Worm (Caenorhabditis elegans) whole organism, late embryonic: ENCODE results near the gene C15B12.4.

Source experiments
- K09A11.1 ChIP-seq: sonication (generic microtip); optimal IDR thresholded peaks from 2 replicates; lab custom pipeline; 2017; ENCODE audit warnings: antibody characterized with exemption, mild to moderate bottlenecking, missing genetic modification characterization, missing compliant biosample characterization; ENCODE audit not compliant: insufficient read depth
- Y22D7AL.16 ChIP-seq: sonication (generic microtip); optimal IDR thresholded peaks from 2 replicates; lab custom pipeline; 2016; ENCODE audit warnings: missing genetic modification characterization, missing compliant biosample characterization
- ama-1 ChIP-seq: fragments of 150-350 bp; optimal IDR thresholded peaks from 2 replicates; lab custom pipeline; 2014
- ceh-18 ChIP-seq: sonication (generic microtip); optimal IDR thresholded peaks from 2 replicates; lab custom pipeline; 2016; ENCODE audit warnings: missing genetic modification characterization, missing compliant biosample characterization
- ceh-19 ChIP-seq: fragments of 200-800 bp; sonication (Bioruptor generic); optimal IDR thresholded peaks from 2 replicates; lab custom pipeline; 2018; ENCODE audit warnings: mild to moderate bottlenecking, missing genetic modification characterization, missing compliant biosample characterization
- ceh-22 ChIP-seq: sonication (generic microtip); optimal IDR thresholded peaks from 2 replicates; lab custom pipeline; 2017; ENCODE audit warnings: missing biosample characterization, missing genetic modification characterization
- ceh-24 ChIP-seq: sonication (generic microtip); optimal IDR thresholded peaks from 2 replicates; lab custom pipeline; 2016; ENCODE audit warnings: mild to moderate bottlenecking, missing genetic modification characterization, missing compliant biosample characterization
- ceh-30 ChIP-seq: fragments of 150-350 bp; optimal IDR thresholded peaks from 2 replicates; lab custom pipeline; 2014; ENCODE audit warnings: missing biosample characterization, missing genetic modification characterization
- ceh-34 ChIP-seq: sonication (generic microtip); optimal IDR thresholded peaks from 2 replicates; lab custom pipeline; 2016; ENCODE audit warnings: mild to moderate bottlenecking, missing genetic modification characterization, missing compliant biosample characterization
- ceh-48 ChIP-seq: sonication (generic microtip); optimal IDR thresholded peaks from 2 replicates; lab custom pipeline; 2016; ENCODE audit warnings: missing genetic modification characterization, inconsistent platforms, missing compliant biosample characterization
- ceh-9 ChIP-seq: sonication (generic microtip); optimal IDR thresholded peaks from 2 replicates; lab custom pipeline; 2016; ENCODE audit warnings: mild to moderate bottlenecking, missing genetic modification characterization, inconsistent platforms, missing compliant biosample characterization
- che-1 ChIP-seq: sonication (generic microtip); optimal IDR thresholded peaks from 2 replicates; lab custom pipeline; 2016; ENCODE audit warnings: mild to moderate bottlenecking, missing genetic modification characterization, missing compliant biosample characterization
- dve-1 ChIP-seq: sonication (generic microtip); optimal IDR thresholded peaks from 2 replicates; lab custom pipeline; 2017; ENCODE audit warnings: antibody characterized with exemption, mild to moderate bottlenecking, missing genetic modification characterization, missing compliant biosample characterization
- elt-4 ChIP-seq: sonication (generic microtip); optimal IDR thresholded peaks from 2 replicates; lab custom pipeline; 2016; ENCODE audit warnings: missing genetic modification characterization, missing compliant biosample characterization
- ets-4 ChIP-seq: sonication (generic microtip); optimal IDR thresholded peaks from 2 replicates; lab custom pipeline; 2016; ENCODE audit warnings: missing genetic modification characterization, missing compliant biosample characterization
- eyg-1 ChIP-seq: sonication (generic microtip); optimal IDR thresholded peaks from 2 replicates; lab custom pipeline; 2016; ENCODE audit warnings: missing genotype, missing genetic modification characterization, missing compliant biosample characterization
- fax-1 ChIP-seq: sonication (generic microtip); optimal IDR thresholded peaks from 2 replicates; lab custom pipeline; 2016; ENCODE audit warnings: missing genotype, missing genetic modification characterization, missing compliant biosample characterization
- gmeb-2 ChIP-seq: sonication (generic microtip); optimal IDR thresholded peaks from 2 replicates; lab custom pipeline; 2016; ENCODE audit warnings: missing genetic modification characterization, inconsistent platforms, missing compliant biosample characterization
- hlh-13 ChIP-seq: fragments of 200-800 bp; sonication (Bioruptor generic); optimal IDR thresholded peaks from 2 replicates; lab custom pipeline; 2018; ENCODE audit warnings: mild to moderate bottlenecking, missing genetic modification characterization, missing compliant biosample characterization
- hlh-15 ChIP-seq: sonication (generic microtip); optimal IDR thresholded peaks from 2 replicates; lab custom pipeline; 2016; ENCODE audit warnings: missing genetic modification characterization, missing compliant biosample characterization
- lin-11 ChIP-seq: fragments of 200-800 bp; sonication (Bioruptor generic); optimal IDR thresholded peaks from 2 replicates; lab custom pipeline; 2018; ENCODE audit warnings: mild to moderate bottlenecking, missing genetic modification characterization, missing compliant biosample characterization
- mec-3 ChIP-seq: sonication (generic microtip); optimal IDR thresholded peaks from 2 replicates; lab custom pipeline; 2016; ENCODE audit warnings: borderline replicate concordance, missing genetic modification characterization, missing compliant biosample characterization
- nhr-11 ChIP-seq: fragments of 150-350 bp; optimal IDR thresholded peaks from 2 replicates; lab custom pipeline; 2014; ENCODE audit warnings: missing biosample characterization, missing genetic modification characterization
- pax-1 ChIP-seq: fragments of 150-350 bp; optimal IDR thresholded peaks from 2 replicates; lab custom pipeline; 2014; ENCODE audit warnings: missing biosample characterization, missing genetic modification characterization
- pros-1 ChIP-seq: fragments of 150-350 bp; optimal IDR thresholded peaks from 2 replicates; lab custom pipeline; 2014; ENCODE audit warnings: missing biosample characterization, missing genetic modification reagents, missing genetic modification characterization
- ref-2 ChIP-seq: sonication (generic microtip); optimal IDR thresholded peaks from 2 replicates; lab custom pipeline; 2016; ENCODE audit warnings: missing genetic modification characterization, missing compliant biosample characterization
- rnt-1 ChIP-seq: sonication (generic microtip); optimal IDR thresholded peaks from 2 replicates; lab custom pipeline; 2016; ENCODE audit warnings: missing genetic modification characterization, missing compliant biosample characterization
- sdc-2 ChIP-seq: sonication (generic microtip); optimal IDR thresholded peaks from 2 replicates; lab custom pipeline; 2016; ENCODE audit warnings: missing genotype, missing genetic modification characterization, missing compliant biosample characterization
- sox-2 ChIP-seq: fragments of 200-800 bp; sonication (Bioruptor generic); IDR thresholded peaks from 2 replicates; pipeline ENCODE4 v1.3.6; 2022; ENCODE audit warnings: missing genetic modification reagents, missing genetic modification characterization, missing compliant biosample characterization
- syd-9 ChIP-seq: sonication (generic microtip); optimal IDR thresholded peaks from 2 replicates; lab custom pipeline; 2016; ENCODE audit warnings: mild to moderate bottlenecking, missing genetic modification characterization, moderate library complexity, missing compliant biosample characterization
- tbx-2 ChIP-seq: sonication (generic microtip); optimal IDR thresholded peaks from 2 replicates; lab custom pipeline; 2016; ENCODE audit warnings: missing genetic modification characterization, missing compliant biosample characterization
- ttx-3 ChIP-seq: sonication (generic microtip); optimal IDR thresholded peaks from 2 replicates; lab custom pipeline; 2016; ENCODE audit warnings: missing genetic modification reagents, missing genetic modification characterization, missing compliant biosample characterization
- unc-42 ChIP-seq: sonication (generic microtip); optimal IDR thresholded peaks from 2 replicates; lab custom pipeline; 2016; ENCODE audit warnings: missing genotype, missing genetic modification characterization, missing compliant biosample characterization
- unc-55 ChIP-seq: sonication (generic microtip); optimal IDR thresholded peaks from 2 replicates; lab custom pipeline; 2017; ENCODE audit warnings: missing biosample characterization, missing genetic modification reagents, missing genetic modification characterization
- unc-86 ChIP-seq: sonication (generic microtip); optimal IDR thresholded peaks from 2 replicates; lab custom pipeline; 2016; ENCODE audit warnings: missing genetic modification characterization, missing compliant biosample characterization
- zip-5 ChIP-seq: sonication (generic microtip); optimal IDR thresholded peaks from 2 replicates; lab custom pipeline; 2016; ENCODE audit warnings: missing genetic modification characterization, missing compliant biosample characterization

Gene C15B12.4

DNA sequence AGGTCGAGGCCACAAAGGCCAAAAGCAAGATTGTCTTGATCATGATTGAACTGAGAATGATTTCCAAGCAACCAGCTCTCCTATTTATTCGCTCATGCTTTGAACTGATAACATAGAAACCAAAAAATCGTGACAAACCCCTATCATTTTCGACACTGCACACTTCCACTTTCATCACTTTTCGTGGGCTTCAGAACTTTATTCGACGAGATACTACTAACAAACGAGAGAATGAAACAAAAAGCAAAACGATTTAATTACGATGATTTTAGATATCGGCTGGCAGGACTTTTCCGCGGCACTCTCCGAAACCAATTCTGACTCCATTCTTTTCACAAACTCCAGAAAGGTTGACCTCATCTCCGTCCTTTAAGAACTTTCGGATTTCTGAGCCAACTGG lies 27.0 kb downstream of the C15B12.4 start, which contains the start of gene asp-14:
Gene asp-14 (minus strand): TSS at position 101 of the 400 bp plus-strand sequence.
- TF ChIP-seq zip-5 (tag; lab: Kevin White, UChicago) = no peak
- no peak for TF ChIP-seq dve-1 (tag; lab: Kevin White, UChicago)
- TF ChIP-seq nhr-11 (tag; lab: Kevin White, UChicago) = no peak
- TF ChIP-seq ceh-34 (tag; lab: Kevin White, UChicago) = no peak
- TF ChIP-seq syd-9 = no peak
- TF ChIP-seq ets-4 (tag; lab: Kevin White, UChicago) = no peak
- no peak for TF ChIP-seq unc-86 (tag; lab: Kevin White, UChicago)
- TF ChIP-seq Y22D7AL.16 (tag; lab: Kevin White, UChicago) = no peak
- no peak for TF ChIP-seq pax-1 (tag; lab: Kevin White, UChicago)
- no peak for TF ChIP-seq sox-2 (GFP tag; lab: Robert Waterston, UW)
- no peak for TF ChIP-seq sdc-2
- no peak for TF ChIP-seq gmeb-2 (tag; lab: Kevin White, UChicago)
- TF ChIP-seq rnt-1 = no peak
- no peak for TF ChIP-seq ceh-24 (tag; lab: Kevin White, UChicago)
- no peak for TF ChIP-seq che-1 (tag; lab: Kevin White, UChicago)
- no peak for TF ChIP-seq ttx-3 (tag; lab: Kevin White, UChicago)
- TF ChIP-seq ref-2 (tag; lab: Kevin White, UChicago) = no peak
- TF ChIP-seq, all 69 proteins: peak for 0

- TF ChIP-seq ref-2 (tag; lab: Kevin White, UChicago) = no peak
- TF ChIP-seq ceh-24 (tag; lab: Kevin White, UChicago) = no peak
- no peak for TF ChIP-seq ceh-19 (GFP tag; lab: Kevin White, UChicago)
- TF ChIP-seq elt-4 (tag; lab: Kevin White, UChicago) = no peak
- TF ChIP-seq che-1 (tag; lab: Kevin White, UChicago) = no peak
- TF ChIP-seq zip-5 (tag; lab: Kevin White, UChicago) = no peak
- TF ChIP-seq Y22D7AL.16 (tag; lab: Kevin White, UChicago) = no peak
- no peak for TF ChIP-seq ceh-48
- no peak for TF ChIP-seq ceh-9 (tag; lab: Kevin White, UChicago)
- TF ChIP-seq lin-11 (tag; lab: Kevin White, UChicago) = no peak
- TF ChIP-seq ceh-22 (tag; lab: Kevin White, UChicago) = no peak
These were observed 28.3 kb downstream of the C15B12.4 start for ce11 chrX:6445239-6445638.

DNA sequence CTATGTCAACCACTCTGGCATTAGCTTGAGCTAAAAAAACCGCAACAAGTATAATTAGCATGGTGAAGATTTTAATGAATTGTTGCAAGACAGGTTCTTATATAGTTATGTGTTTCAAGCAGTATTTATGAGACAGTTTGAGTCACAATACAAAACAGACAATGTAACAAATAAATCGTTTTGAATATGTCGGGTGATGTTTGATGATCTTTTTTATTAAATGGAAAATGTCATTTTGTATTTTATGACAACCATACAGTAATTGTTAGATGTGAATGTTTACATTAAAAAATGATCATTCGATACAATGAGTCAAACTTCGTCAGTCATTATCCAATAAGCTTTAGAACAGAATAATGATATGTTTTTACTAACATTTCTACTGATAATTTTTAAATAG lies 30.2 kb downstream of the C15B12.4 start, which contains the start of gene K10C2.7:
Gene K10C2.7 (minus strand): TSS at position 101 of the 400 bp plus-strand sequence.
- TF ChIP-seq che-1 (tag; lab: Kevin White, UChicago) (no peak), unc-42 (no peak), ceh-19 (GFP tag; lab: Kevin White, UChicago) (no peak), ama-1 (lab: Kevin White, UChicago) (no peak), K09A11.1 (no peak), eyg-1 (tag; lab: Kevin White, UChicago) (no peak), elt-4 (tag; lab: Kevin White, UChicago) (no peak), ceh-24 (tag; lab: Kevin White, UChicago) (no peak), sdc-2 (no peak), ets-4 (tag; lab: Kevin White, UChicago) (no peak), ceh-34 (tag; lab: Kevin White, UChicago) (no peak), hlh-15 (tag; lab: Kevin White, UChicago) (no peak)

ce11 chrX:6440464-6440863 lies 33.1 kb downstream of the C15B12.4 start, which contains the start of gene K10C2.14:
K10C2.14 (minus strand) TSS chrX:6440564.
- TF ChIP-seq fax-1 (no peak), ceh-48 (no peak), ceh-30 (tag; lab: Kevin White, UChicago) (no peak), nhr-11 (tag; lab: Kevin White, UChicago) (no peak), ceh-19 (GFP tag; lab: Kevin White, UChicago) (no peak), pros-1 (tag; lab: Kevin White, UChicago) (no peak), hlh-13 (GFP tag; lab: Kevin White, UChicago) (no peak), unc-55 (no peak), gmeb-2 (tag; lab: Kevin White, UChicago) (no peak), mec-3 (tag; lab: Kevin White, UChicago) (no peak), tbx-2 (tag; lab: Kevin White, UChicago) (no peak), ceh-18 (tag; lab: Kevin White, UChicago) (no peak)
